Worm (Caenorhabditis elegans) whole organism, mixed stage, embryonic: Measurements from ENCODE around the gene hlh-25.

ENCODE experiments used
- elt-3 ChIP-seq: fragments of 150-350 bp; optimal IDR thresholded peaks from 2 replicates; lab custom pipeline; 2014; ENCODE audit warnings: missing biosample characterization, missing genetic modification characterization
- lsy-2 ChIP-seq: fragments of 150-350 bp; optimal IDR thresholded peaks from 2 replicates; lab custom pipeline; 2014; ENCODE audit warnings: missing biosample characterization, missing genetic modification characterization
- nhr-237 ChIP-seq: fragments of 150-350 bp; optimal IDR thresholded peaks from 2 replicates; lab custom pipeline; 2014; ENCODE audit warnings: missing biosample characterization, missing genetic modification characterization
- nhr-28 ChIP-seq: fragments of 150-350 bp; optimal IDR thresholded peaks from 2 replicates; lab custom pipeline; 2014; ENCODE audit warnings: missing biosample characterization, missing genetic modification characterization
- sptf-1 ChIP-seq: sonication (generic microtip); optimal IDR thresholded peaks from 2 replicates; lab custom pipeline; 2017; ENCODE audit warnings: mild to moderate bottlenecking, missing genetic modification characterization, moderate library complexity, missing compliant biosample characterization
- unc-39 ChIP-seq: fragments of 150-350 bp; optimal IDR thresholded peaks from 2 replicates; lab custom pipeline; 2014; ENCODE audit warnings: missing biosample characterization, missing genetic modification characterization
- unc-62 ChIP-seq: fragments of 150-350 bp; optimal IDR thresholded peaks from 2 replicates; lab custom pipeline; 2014; ENCODE audit warnings: missing biosample characterization, missing genetic modification reagents, missing genetic modification characterization

- no peak for TF ChIP-seq nhr-237 (tag; lab: Kevin White, UChicago)
- no peak for TF ChIP-seq unc-62 (GFP tag; lab: Kevin White, UChicago)
- TF ChIP-seq unc-39 (tag; lab: Kevin White, UChicago) = no peak
- TF ChIP-seq lsy-2 (tag; lab: Kevin White, UChicago) = no peak
- no peak for TF ChIP-seq sptf-1 (tag; lab: Kevin White, UChicago)
- no peak for TF ChIP-seq elt-3
- no peak for TF ChIP-seq nhr-28 (tag; lab: Kevin White, UChicago)
Observed at ce11 chrII:5547442-5547894, 12.4 kb downstream of the hlh-25 start, which contains the start of gene acdh-2.
